Worm (Caenorhabditis elegans): ENCODE data around the gene nhr-34.

ce11 chrIV:9632094-9632493 lies 43.4 kb downstream of the nhr-34 start:
- no peak for TF ChIP-seq lsl-1 (GFP tag; optimal IDR thresholded peaks at IDR 0.05)
- TF ChIP-seq unc-62 (GFP tag; optimal IDR thresholded peaks at IDR 0.05): no peak
- no peak for TF ChIP-seq pha-4 (tag; optimal IDR thresholded peaks at IDR 0.05)
- TF ChIP-seq F22D6.2 (tag; optimal IDR thresholded peaks at IDR 0.05): no peak
- TF ChIP-seq F10E7.11 (tag; optimal IDR thresholded peaks at IDR 0.05): no peak
- no peak for TF ChIP-seq ceh-27 (GFP tag; optimal IDR thresholded peaks at IDR 0.05)
- TF ChIP-seq snpc-4 (GFP tag; optimal IDR thresholded peaks at IDR 0.05): no peak
- TF ChIP-seq snpc-4 (tag; optimal IDR thresholded peaks at IDR 0.05): no peak
- no peak for TF ChIP-seq F23B12.7 (tag; optimal IDR thresholded peaks at IDR 0.05; ENCODE audit: insufficient read depth)
- TF ChIP-seq nhr-90 (tag; optimal IDR thresholded peaks at IDR 0.05): no peak
- TF ChIP-seq ztf-18 (tag; optimal IDR thresholded peaks at IDR 0.05): no peak

Data from whole organism, young adult.